Fruit fly (Drosophila melanogaster) whole organism, wandering third instar larva: ENCODE results near the gene CG42747.
A peak's percentile ranks its signal among the peaks of the same experiment; 100 is the strongest.

Experiments
- CG32264 ChIP-seq: fragments of 200-800 bp; sonication (Bioruptor generic); optimal IDR thresholded peaks from 2 replicates; lab custom pipeline; 2016; ENCODE audit warnings: missing biosample characterization, missing genetic modification characterization
- CG9705 ChIP-seq: fragments of 200-800 bp; sonication (Bioruptor generic); optimal IDR thresholded peaks from 2 replicates; lab custom pipeline; 2018; ENCODE audit warnings: missing biosample characterization, mild to moderate bottlenecking, missing genetic modification characterization
- CrebA ChIP-seq: fragments of 200-800 bp; sonication (Bioruptor generic); optimal IDR thresholded peaks from 2 replicates; lab custom pipeline; 2016; ENCODE audit warnings: missing biosample characterization, mild to moderate bottlenecking, missing genetic modification characterization, borderline replicate concordance
- Dfd ChIP-seq: fragments of >200 bp; optimal IDR thresholded peaks from 2 replicates; lab custom pipeline; 2017; ENCODE audit warnings: missing biosample characterization, missing genetic modification characterization
- Dif ChIP-seq: fragments of 200-275, 200-300 bp; sonication (Bioruptor generic); optimal IDR thresholded peaks from 2 replicates; lab custom pipeline; 2018; ENCODE audit warnings: missing biosample characterization, missing genetic modification characterization; ENCODE audit not compliant: partially characterized antibody
- HLH106 ChIP-seq: fragments of 200-800 bp; optimal IDR thresholded peaks from 3 replicates; lab custom pipeline; 2019; ENCODE audit warnings: missing biosample characterization, mild to moderate bottlenecking, missing genetic modification characterization, moderate library complexity
- Hnf4 ChIP-seq: fragments of 200-800 bp; sonication (Bioruptor generic); optimal IDR thresholded peaks from 2 replicates; lab custom pipeline; 2016; ENCODE audit warnings: missing biosample characterization, mild to moderate bottlenecking, missing genetic modification characterization
- Hr78 ChIP-seq: fragments of >200 bp; optimal IDR thresholded peaks from 2 replicates; lab custom pipeline; 2017; ENCODE audit warnings: missing biosample characterization, missing genetic modification characterization
- Hr83 ChIP-seq: fragments of 200-300 bp; sonication (Bioruptor generic); optimal IDR thresholded peaks from 2 replicates; lab custom pipeline; 2016; ENCODE audit warnings: missing biosample characterization, mild to moderate bottlenecking, missing genetic modification characterization, moderate library complexity; ENCODE audit not compliant: poor library complexity, severe bottlenecking
- Jra ChIP-seq: sonication (Bioruptor generic); optimal IDR thresholded peaks from 2 replicates; lab custom pipeline; 2016; ENCODE audit warnings: missing biosample characterization, missing genetic modification characterization
- Mio ChIP-seq: sonication (Bioruptor generic); optimal IDR thresholded peaks from 2 replicates; lab custom pipeline; 2016; ENCODE audit warnings: missing biosample characterization, missing genetic modification characterization
- Myc ChIP-seq: fragments of >200 bp; optimal IDR thresholded peaks from 2 replicates; lab custom pipeline; 2017
- N ChIP-seq: fragments of >200 bp; optimal IDR thresholded peaks from 2 replicates; lab custom pipeline; 2018; ENCODE audit warnings: missing biosample characterization, missing external identifiers, missing genetic modification characterization
- OdsH ChIP-seq: fragments of 200-800 bp; sonication (Bioruptor generic); optimal IDR thresholded peaks from 2 replicates; lab custom pipeline; 2016; ENCODE audit warnings: missing biosample characterization, mild to moderate bottlenecking, missing genetic modification characterization
- Rel ChIP-seq, 2 experiments: fragments of 200-800 bp; sonication (Bioruptor generic) in 1 of 2; optimal IDR thresholded peaks; 2 replicates in 1 of 2; 3 replicates in 1 of 2; lab custom pipeline; 2016 to 2019; ENCODE audit warnings: mild to moderate bottlenecking in 2 of 2, missing biosample characterization in 2 of 2, missing genetic modification characterization in 2 of 2, moderate library complexity in 1 of 2
- Sp1 ChIP-seq: fragments of 200-800 bp; sonication (Bioruptor generic); optimal IDR thresholded peaks from 3 replicates; lab custom pipeline; 2019; ENCODE audit warnings: missing biosample characterization, mild to moderate bottlenecking, missing genetic modification characterization, moderate library complexity
- Vsx2 ChIP-seq: fragments of 200-300, 225-300 bp; sonication (Bioruptor generic); optimal IDR thresholded peaks from 2 replicates; lab custom pipeline; 2018; ENCODE audit warnings: missing biosample characterization, missing genetic modification characterization; ENCODE audit not compliant: partially characterized antibody
- br ChIP-seq: fragments of 200-800 bp; sonication (Bioruptor generic); optimal IDR thresholded peaks from 2 replicates; lab custom pipeline; 2016; ENCODE audit warnings: missing biosample characterization, missing genetic modification characterization
- brk ChIP-seq: fragments of 200-800 bp; sonication (Bioruptor generic); optimal IDR thresholded peaks from 2 replicates; lab custom pipeline; 2016; ENCODE audit warnings: missing biosample characterization, mild to moderate bottlenecking, missing genetic modification characterization
- dl ChIP-seq, 2 experiments: fragments of 175-275, 200-275 bp in 1 of 2; fragments of 200-275 bp in 1 of 2; sonication (Bioruptor generic); optimal IDR thresholded peaks; lab custom pipeline; 2018; ENCODE audit warnings: mild to moderate bottlenecking in 2 of 2, missing biosample characterization in 2 of 2, missing genetic modification characterization in 2 of 2, moderate library complexity in 2 of 2; ENCODE audit not compliant: partially characterized antibody in 2 of 2, insufficient read depth in 1 of 2
- dmrt93B ChIP-seq: fragments of 200-800 bp; sonication (Bioruptor generic); optimal IDR thresholded peaks from 2 replicates; lab custom pipeline; 2018; ENCODE audit warnings: missing biosample characterization, mild to moderate bottlenecking, missing genetic modification characterization
- dsf ChIP-seq: sonication (Bioruptor generic); optimal IDR thresholded peaks from 2 replicates; lab custom pipeline; 2016; ENCODE audit warnings: missing biosample characterization, missing genetic modification characterization, borderline replicate concordance
- ey ChIP-seq: fragments of 200-800 bp; sonication (Bioruptor generic); optimal IDR thresholded peaks from 2 replicates; lab custom pipeline; 2016; ENCODE audit warnings: missing biosample characterization, missing genetic modification characterization
- foxo ChIP-seq, 2 experiments: fragments of 200-800 bp; sonication (Bioruptor generic); optimal IDR thresholded peaks; 2 replicates in 1 of 2; 3 replicates in 1 of 2; lab custom pipeline; 2016 to 2017; ENCODE audit warnings: missing biosample characterization in 2 of 2, missing genetic modification characterization in 2 of 2
- fru ChIP-seq: fragments of 200-800 bp; sonication (Bioruptor generic); optimal IDR thresholded peaks from 3 replicates; lab custom pipeline; 2016; ENCODE audit warnings: missing biosample characterization, mild to moderate bottlenecking, missing genetic modification characterization
- h ChIP-seq: fragments of 200-800 bp; sonication (Bioruptor generic); optimal IDR thresholded peaks from 3 replicates; lab custom pipeline; 2016; ENCODE audit warnings: missing biosample characterization, mild to moderate bottlenecking, missing genetic modification characterization
- lola ChIP-seq: fragments of >200 bp; optimal IDR thresholded peaks from 2 replicates; lab custom pipeline; 2017; ENCODE audit warnings: missing biosample characterization, missing genetic modification characterization
- pan ChIP-seq: fragments of >200 bp; optimal IDR thresholded peaks from 2 replicates; lab custom pipeline; 2017
- psq ChIP-seq: fragments of 200-800 bp; sonication (Bioruptor generic); optimal IDR thresholded peaks from 3 replicates; lab custom pipeline; 2017; ENCODE audit warnings: missing biosample characterization, mild to moderate bottlenecking, missing genetic modification characterization, moderate library complexity
- rgr ChIP-seq: fragments of 200-800 bp; sonication (Bioruptor generic); optimal IDR thresholded peaks from 3 replicates; lab custom pipeline; 2016; ENCODE audit warnings: missing biosample characterization, mild to moderate bottlenecking, missing genetic modification characterization
- sage ChIP-seq: fragments of 200-800 bp; sonication (Bioruptor generic); optimal IDR thresholded peaks from 2 replicates; lab custom pipeline; 2016; ENCODE audit warnings: missing biosample characterization, mild to moderate bottlenecking, missing genetic modification characterization
- sv ChIP-seq: fragments of 200-800 bp; sonication (Bioruptor generic); optimal IDR thresholded peaks from 3 replicates; lab custom pipeline; 2016; ENCODE audit warnings: missing biosample characterization, missing genetic modification characterization
- tai ChIP-seq: sonication (Bioruptor generic); optimal IDR thresholded peaks from 2 replicates; lab custom pipeline; 2016; ENCODE audit warnings: missing biosample characterization, missing genetic modification characterization
- usp ChIP-seq: fragments of >200 bp; optimal IDR thresholded peaks from 2 replicates; lab custom pipeline; 2017; ENCODE audit warnings: missing biosample characterization, missing genetic modification characterization
- woc ChIP-seq: sonication (Bioruptor generic); optimal IDR thresholded peaks from 2 replicates; lab custom pipeline; 2016; ENCODE audit warnings: missing biosample characterization, mild to moderate bottlenecking, missing genetic modification characterization

CG42747 gene

dm6 chr3L:6400062-6400750 lies at the start of gene CG42747:
Gene CG42747 (plus strand): TSS chr3L:6400590.
- TF ChIP-seq lola, result no peak
- TF ChIP-seq foxo (GFP tag; optimal IDR thresholded peaks at IDR 0.05; lab: Kevin White, UChicago), result peak in 1 of 2 experiments; percentile 72
- peak; percentile 71 for TF ChIP-seq rgr (GFP tag; lab: Kevin White, UChicago)
- TF ChIP-seq Hr78 (GFP tag; lab: Kevin White, UChicago), result no peak
- TF ChIP-seq woc (GFP tag; lab: Kevin White, UChicago), result peak; percentile 47
- TF ChIP-seq Dfd (GFP tag; lab: Kevin White, UChicago), result no peak
- TF ChIP-seq Jra (GFP tag; lab: Kevin White, UChicago), result no peak
- TF ChIP-seq ey, result peak; percentile 66
- TF ChIP-seq dl (GFP tag; optimal IDR thresholded peaks at IDR 0.05; lab: Kevin White, UChicago; ENCODE audit: insufficient read depth in 1 of 2, partially characterized antibody in 2 of 2), result peak in 1 of 2 experiments; percentile 51
- TF ChIP-seq CG32264, result peak; percentile 54
- TF ChIP-seq sv (GFP tag; lab: Kevin White, UChicago), result peak; percentile 28
- peak; percentile 65 for TF ChIP-seq Vsx2 (GFP tag; lab: Kevin White, UChicago)
- peak; percentile 80 for TF ChIP-seq fru
- TF ChIP-seq dmrt93B (GFP tag; lab: Kevin White, UChicago), result peak; percentile 14
- no peak for TF ChIP-seq tai (GFP tag; lab: Kevin White, UChicago)
- TF ChIP-seq OdsH (GFP tag; lab: Kevin White, UChicago), result peak; percentile 70
- TF ChIP-seq CG9705 (GFP tag; lab: Kevin White, UChicago), result peak; percentile 2
- peak; percentile 78 for TF ChIP-seq br (GFP tag; lab: Kevin White, UChicago)
- TF ChIP-seq dsf (GFP tag; lab: Kevin White, UChicago), result no peak
- peak; percentile 61 for TF ChIP-seq psq (GFP tag; lab: Kevin White, UChicago)
- peak; percentile 14 for TF ChIP-seq Hnf4
- no peak for TF ChIP-seq CrebA (GFP tag; lab: Kevin White, UChicago)
- peak; percentile 72 for TF ChIP-seq Sp1 (GFP tag; lab: Kevin White, UChicago)
- TF ChIP-seq brk, result no peak
- peak; percentile 65 for TF ChIP-seq HLH106 (tag; lab: Kevin White, UChicago)
- TF ChIP-seq h (GFP tag; lab: Kevin White, UChicago), result peak; percentile 76
- TF ChIP-seq Dif, result peak; percentile 72
- TF ChIP-seq N (GFP tag; lab: Kevin White, UChicago), result no peak
- TF ChIP-seq, all 38 proteins: peak for 19

- peak; percentile 60 for TF ChIP-seq Dif
- peak; percentile 5 for TF ChIP-seq Hr83
- TF ChIP-seq Vsx2 (GFP tag; lab: Kevin White, UChicago), result peak; percentile 77
- peak; percentile 45 for TF ChIP-seq Sp1 (GFP tag; lab: Kevin White, UChicago)
- TF ChIP-seq Mio (GFP tag; lab: Kevin White, UChicago), result no peak
- TF ChIP-seq CG9705 (GFP tag; lab: Kevin White, UChicago), result no peak
- TF ChIP-seq OdsH (GFP tag; lab: Kevin White, UChicago), result no peak
- TF ChIP-seq fru, result peak; percentile 8
These were observed 48.2 kb upstream of the CG42747 start, which contains the start of gene CG13300 for dm6 chr3L:6352232-6352631. Gene CG13300 (minus strand): TSS chr3L:6352390.

- TF ChIP-seq CG32264, result no peak
- TF ChIP-seq usp, result no peak
- no peak for TF ChIP-seq h (GFP tag; lab: Kevin White, UChicago)
- no peak for TF ChIP-seq Mio (GFP tag; lab: Kevin White, UChicago)
- no peak for TF ChIP-seq Rel (GFP tag; optimal IDR thresholded peaks at IDR 0.05; lab: Kevin White, UChicago)
- no peak for TF ChIP-seq Rel (tag; optimal IDR thresholded peaks at IDR 0.05; lab: Kevin White, UChicago)
- TF ChIP-seq lola, result no peak
- no peak for TF ChIP-seq sv (GFP tag; lab: Kevin White, UChicago)
- no peak for TF ChIP-seq dl (GFP tag; optimal IDR thresholded peaks at IDR 0.05; lab: Kevin White, UChicago; ENCODE audit: insufficient read depth in 1 of 2, partially characterized antibody in 2 of 2)
These were observed 45.4 kb upstream of the CG42747 start for dm6 chr3L:6355032-6355431.

- TF ChIP-seq pan (lab: Kevin White, UChicago) (no peak), foxo (GFP tag; optimal IDR thresholded peaks at IDR 0.05; lab: Kevin White, UChicago) (peak in 1 of 2 experiments; percentile 32), OdsH (GFP tag; lab: Kevin White, UChicago) (peak; percentile 29), sage (no peak), tai (GFP tag; lab: Kevin White, UChicago) (no peak), fru (peak; percentile 58), dl (GFP tag; optimal IDR thresholded peaks at IDR 0.05; lab: Kevin White, UChicago; ENCODE audit: insufficient read depth in 1 of 2, partially characterized antibody in 2 of 2) (no peak), ey (peak; percentile 26), HLH106 (tag; lab: Kevin White, UChicago) (peak; percentile 4), Mio (GFP tag; lab: Kevin White, UChicago) (no peak), dmrt93B (GFP tag; lab: Kevin White, UChicago) (peak; percentile 24), woc (GFP tag; lab: Kevin White, UChicago) (peak; percentile 51), Myc (no peak), psq (GFP tag; lab: Kevin White, UChicago) (peak; percentile 27), lola (no peak), Sp1 (GFP tag; lab: Kevin White, UChicago) (peak; percentile 19), h (GFP tag; lab: Kevin White, UChicago) (peak; percentile 31)
These were observed 43.2 kb upstream of the CG42747 start for dm6 chr3L:6357152-6357551.
